Fruit fly (Drosophila melanogaster): ENCODE results near the gene CG11368.

dm6 chrX:7411806-7412205 is 40.2 kb upstream of the CG11368 start, which contains the start of gene CG42246:
- no peak for TF ChIP-seq psq (optimal IDR thresholded peaks at IDR 0.05)
- no peak for TF ChIP-seq CG8478 (optimal IDR thresholded peaks at IDR 0.05)
- TF ChIP-seq EcR (GFP tag; optimal IDR thresholded peaks at IDR 0.05) = no peak
- TF ChIP-seq usp (GFP tag; optimal IDR thresholded peaks at IDR 0.05) = no peak
- TF ChIP-seq Dll (optimal IDR thresholded peaks at IDR 0.05) = no peak
